Worm (Caenorhabditis elegans) whole organism, mixed stage, embryonic: ENCODE results near the gene str-86.

Source experiments
- cnd-1 ChIP-seq: fragments of 200-800 bp; sonication (Bioruptor generic); optimal IDR thresholded peaks from 2 replicates; lab custom pipeline; 2018; ENCODE audit warnings: mild to moderate bottlenecking, missing genetic modification characterization, missing compliant biosample characterization
- elt-3 ChIP-seq: fragments of 150-350 bp; optimal IDR thresholded peaks from 2 replicates; lab custom pipeline; 2014; ENCODE audit warnings: missing biosample characterization, missing genetic modification characterization
- lin-13 ChIP-seq: fragments of 150-350 bp; optimal IDR thresholded peaks from 2 replicates; lab custom pipeline; 2014; ENCODE audit warnings: missing biosample characterization, missing genetic modification characterization
- nhr-28 ChIP-seq: fragments of 150-350 bp; optimal IDR thresholded peaks from 2 replicates; lab custom pipeline; 2014; ENCODE audit warnings: missing biosample characterization, missing genetic modification characterization
- unc-39 ChIP-seq: fragments of 150-350 bp; optimal IDR thresholded peaks from 2 replicates; lab custom pipeline; 2014; ENCODE audit warnings: missing biosample characterization, missing genetic modification characterization

DNA sequence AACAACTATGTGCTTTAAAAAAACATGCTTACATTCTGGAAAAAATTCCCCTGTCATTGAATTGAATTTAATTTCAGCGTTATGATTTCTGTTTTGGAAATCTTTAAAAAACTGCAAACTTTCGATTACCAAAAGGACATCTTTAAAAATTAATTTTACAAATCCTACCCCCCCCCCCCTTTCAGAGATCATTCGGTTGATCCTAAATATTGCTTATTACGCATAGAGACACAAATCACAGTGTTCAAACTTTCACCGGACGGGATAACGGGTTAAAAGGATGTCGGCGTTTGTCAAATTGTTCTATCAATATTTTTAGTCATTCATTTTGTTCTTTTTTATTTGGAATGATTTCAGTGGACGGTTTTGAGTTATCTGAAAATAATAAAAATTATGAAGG is 49.8 kb upstream of the str-86 start, which contains the start of gene C25E10.4:
- TF ChIP-seq lin-13 (no peak), cnd-1 (tag; lab: Kevin White, UChicago) (no peak), elt-3 (tag; lab: Kevin White, UChicago) (no peak), nhr-28 (tag; lab: Kevin White, UChicago) (no peak), unc-39 (tag; lab: Kevin White, UChicago) (no peak)
